Worm (Caenorhabditis elegans) whole organism, late embryonic: ENCODE results near the gene ZC84.6.

Experiments used
- F13H6.1 ChIP-seq: sonication (generic microtip); optimal IDR thresholded peaks from 2 replicates; lab custom pipeline; 2016; ENCODE audit warnings: missing genetic modification characterization, missing compliant biosample characterization
- K02D7.2 ChIP-seq: sonication (generic microtip); optimal IDR thresholded peaks from 2 replicates; lab custom pipeline; 2017; ENCODE audit warnings: mild to moderate bottlenecking, missing genetic modification characterization, missing compliant biosample characterization
- K09A11.1 ChIP-seq: sonication (generic microtip); optimal IDR thresholded peaks from 2 replicates; lab custom pipeline; 2017; ENCODE audit warnings: antibody characterized with exemption, mild to moderate bottlenecking, missing genetic modification characterization, missing compliant biosample characterization; ENCODE audit not compliant: insufficient read depth
- T23F11.4 ChIP-seq: fragments of 200-800 bp; sonication (Bioruptor generic); optimal IDR thresholded peaks from 2 replicates; lab custom pipeline; 2018; ENCODE audit warnings: mild to moderate bottlenecking, missing genetic modification characterization, missing compliant biosample characterization
- Y22D7AL.16 ChIP-seq: sonication (generic microtip); optimal IDR thresholded peaks from 2 replicates; lab custom pipeline; 2016; ENCODE audit warnings: missing genetic modification characterization, missing compliant biosample characterization
- ahr-1 ChIP-seq: sonication (generic microtip); optimal IDR thresholded peaks from 2 replicates; lab custom pipeline; 2016; ENCODE audit warnings: missing genetic modification characterization, missing compliant biosample characterization
- ceh-14 ChIP-seq: sonication (generic microtip); optimal IDR thresholded peaks from 2 replicates; lab custom pipeline; 2016; ENCODE audit warnings: missing genotype, missing genetic modification characterization, missing compliant biosample characterization
- ceh-18 ChIP-seq: sonication (generic microtip); optimal IDR thresholded peaks from 2 replicates; lab custom pipeline; 2016; ENCODE audit warnings: missing genetic modification characterization, missing compliant biosample characterization
- ceh-2 ChIP-seq: sonication (generic microtip); optimal IDR thresholded peaks from 2 replicates; lab custom pipeline; 2016; ENCODE audit warnings: missing genotype, missing genetic modification characterization, missing compliant biosample characterization
- ceh-22 ChIP-seq: sonication (generic microtip); optimal IDR thresholded peaks from 2 replicates; lab custom pipeline; 2017; ENCODE audit warnings: missing biosample characterization, missing genetic modification characterization
- ceh-30 ChIP-seq: fragments of 150-350 bp; optimal IDR thresholded peaks from 2 replicates; lab custom pipeline; 2014; ENCODE audit warnings: missing biosample characterization, missing genetic modification characterization
- ceh-31 ChIP-seq: sonication (generic microtip); optimal IDR thresholded peaks from 2 replicates; lab custom pipeline; 2016; ENCODE audit warnings: missing genetic modification characterization, missing compliant biosample characterization
- ceh-48 ChIP-seq: sonication (generic microtip); optimal IDR thresholded peaks from 2 replicates; lab custom pipeline; 2016; ENCODE audit warnings: missing genetic modification characterization, inconsistent platforms, missing compliant biosample characterization
- ceh-6 ChIP-seq: fragments of 200-800 bp; sonication (Bioruptor generic); optimal IDR thresholded peaks from 2 replicates; lab custom pipeline; 2018; ENCODE audit warnings: mild to moderate bottlenecking, missing genetic modification characterization, missing compliant biosample characterization
- elt-4 ChIP-seq: sonication (generic microtip); optimal IDR thresholded peaks from 2 replicates; lab custom pipeline; 2016; ENCODE audit warnings: missing genetic modification characterization, missing compliant biosample characterization
- ets-4 ChIP-seq: sonication (generic microtip); optimal IDR thresholded peaks from 2 replicates; lab custom pipeline; 2016; ENCODE audit warnings: missing genetic modification characterization, missing compliant biosample characterization
- fax-1 ChIP-seq: sonication (generic microtip); optimal IDR thresholded peaks from 2 replicates; lab custom pipeline; 2016; ENCODE audit warnings: missing genotype, missing genetic modification characterization, missing compliant biosample characterization
- fkh-6 ChIP-seq: sonication (generic microtip); optimal IDR thresholded peaks from 2 replicates; lab custom pipeline; 2016; ENCODE audit warnings: missing genetic modification characterization, missing compliant biosample characterization
- hlh-15 ChIP-seq: sonication (generic microtip); optimal IDR thresholded peaks from 2 replicates; lab custom pipeline; 2016; ENCODE audit warnings: missing genetic modification characterization, missing compliant biosample characterization
- hlh-6 ChIP-seq: sonication (generic microtip); optimal IDR thresholded peaks from 2 replicates; lab custom pipeline; 2016; ENCODE audit warnings: missing genotype, missing genetic modification characterization, missing compliant biosample characterization
- hlh-8 ChIP-seq: sonication (generic microtip); optimal IDR thresholded peaks from 2 replicates; lab custom pipeline; 2016; ENCODE audit warnings: missing genotype, missing genetic modification characterization, missing compliant biosample characterization
- lim-6 ChIP-seq: sonication (generic microtip); optimal IDR thresholded peaks from 2 replicates; lab custom pipeline; 2016; ENCODE audit warnings: missing genetic modification characterization, missing compliant biosample characterization
- nfya-1 ChIP-seq: sonication (generic microtip); optimal IDR thresholded peaks from 2 replicates; lab custom pipeline; 2017; ENCODE audit warnings: missing genetic modification characterization, mild to moderate bottlenecking, missing compliant biosample characterization, antibody characterized with exemption, moderate library complexity
- nhr-232 ChIP-seq: sonication (generic microtip); optimal IDR thresholded peaks from 2 replicates; lab custom pipeline; 2016; ENCODE audit warnings: missing genetic modification characterization, missing compliant biosample characterization
- npax-4 ChIP-seq: sonication (generic microtip); optimal IDR thresholded peaks from 2 replicates; lab custom pipeline; 2016; ENCODE audit warnings: missing genetic modification characterization, missing compliant biosample characterization
- odd-2 ChIP-seq: sonication (generic microtip); optimal IDR thresholded peaks from 2 replicates; lab custom pipeline; 2017; ENCODE audit warnings: antibody characterized with exemption, mild to moderate bottlenecking, missing genetic modification characterization, missing compliant biosample characterization
- pat-9 ChIP-seq: fragments of 200-800 bp; sonication (Bioruptor generic); optimal IDR thresholded peaks from 2 replicates; lab custom pipeline; 2018; ENCODE audit warnings: mild to moderate bottlenecking, missing genetic modification characterization, moderate library complexity, missing compliant biosample characterization
- pax-1 ChIP-seq: fragments of 150-350 bp; optimal IDR thresholded peaks from 2 replicates; lab custom pipeline; 2014; ENCODE audit warnings: missing biosample characterization, missing genetic modification characterization
- sox-4 ChIP-seq: sonication (generic microtip); optimal IDR thresholded peaks from 2 replicates; lab custom pipeline; 2017; ENCODE audit warnings: mild to moderate bottlenecking, missing genetic modification characterization, inconsistent platforms, missing compliant biosample characterization
- tbx-7 ChIP-seq: sonication (generic microtip); optimal IDR thresholded peaks from 2 replicates; lab custom pipeline; 2016; ENCODE audit warnings: missing genotype, missing genetic modification characterization, missing compliant biosample characterization
- unc-42 ChIP-seq: sonication (generic microtip); optimal IDR thresholded peaks from 2 replicates; lab custom pipeline; 2016; ENCODE audit warnings: missing genotype, missing genetic modification characterization, missing compliant biosample characterization
- unc-55 ChIP-seq: sonication (generic microtip); optimal IDR thresholded peaks from 2 replicates; lab custom pipeline; 2017; ENCODE audit warnings: missing biosample characterization, missing genetic modification reagents, missing genetic modification characterization
- ztf-16 ChIP-seq: sonication (generic microtip); optimal IDR thresholded peaks from 2 replicates; lab custom pipeline; 2017; ENCODE audit warnings: missing genetic modification characterization, missing compliant biosample characterization

Gene ZC84.6

DNA sequence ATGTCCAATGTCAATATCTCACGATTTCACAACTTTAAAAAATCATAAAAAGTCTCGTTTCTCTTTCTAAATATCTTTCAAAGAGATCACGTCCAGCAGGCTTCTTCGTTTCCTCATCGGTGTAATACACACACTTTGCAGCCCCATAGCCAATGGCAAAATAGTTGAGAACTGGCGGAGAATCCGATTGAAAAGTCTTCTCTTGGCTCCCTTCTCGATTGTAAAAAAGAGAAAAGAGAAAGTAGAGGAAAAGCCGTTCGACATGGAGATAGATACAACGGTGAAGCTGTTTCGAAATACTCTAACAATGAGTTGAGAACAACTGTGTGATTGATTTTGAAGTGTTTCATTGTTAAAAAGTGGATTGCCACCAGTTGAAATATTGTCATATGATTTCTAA lies 47.7 kb downstream of the ZC84.6 start:
- TF ChIP-seq nfya-1 (tag; lab: Kevin White, UChicago) (peak; percentile 33), ceh-18 (peak; percentile 19), fkh-6 (tag; lab: Kevin White, UChicago) (no peak), unc-55 (GFP tag; lab: Kevin White, UChicago) (no peak), T23F11.4 (no peak)

DNA sequence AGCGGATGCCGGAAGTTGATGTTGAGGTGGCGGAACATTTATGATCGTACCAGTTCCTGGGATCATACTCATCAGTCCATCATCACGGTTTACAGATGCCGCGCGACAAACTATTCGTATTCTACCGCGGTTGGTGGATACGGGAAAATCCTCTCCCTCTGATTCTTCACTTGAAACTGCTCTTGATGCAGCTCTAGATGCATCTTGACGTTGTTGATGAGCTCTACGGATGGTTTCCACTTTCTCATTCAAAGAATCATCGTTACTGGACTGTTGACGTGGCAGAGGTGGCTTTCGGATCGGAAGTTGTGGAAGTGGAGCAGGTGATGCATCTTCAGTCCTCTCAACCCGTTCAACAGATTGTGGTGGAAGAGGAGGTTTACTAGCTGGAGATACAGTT lies 50.4 kb downstream of the ZC84.6 start:
- TF ChIP-seq tbx-7 (tag; lab: Kevin White, UChicago) (no peak), ceh-30 (tag; lab: Kevin White, UChicago) (no peak), pat-9 (tag; lab: Kevin White, UChicago) (no peak), nhr-232 (tag; lab: Kevin White, UChicago) (no peak), ceh-14 (tag; lab: Kevin White, UChicago) (no peak), hlh-15 (tag; lab: Kevin White, UChicago) (no peak), fkh-6 (tag; lab: Kevin White, UChicago) (no peak), npax-4 (tag; lab: Kevin White, UChicago) (no peak), ets-4 (tag; lab: Kevin White, UChicago) (no peak), ceh-48 (tag; lab: Kevin White, UChicago) (no peak), T23F11.4 (no peak), F13H6.1 (tag; lab: Kevin White, UChicago) (no peak), K09A11.1 (no peak), hlh-8 (tag; lab: Kevin White, UChicago) (no peak), ceh-31 (tag; lab: Kevin White, UChicago) (no peak), ceh-2 (no peak)

DNA sequence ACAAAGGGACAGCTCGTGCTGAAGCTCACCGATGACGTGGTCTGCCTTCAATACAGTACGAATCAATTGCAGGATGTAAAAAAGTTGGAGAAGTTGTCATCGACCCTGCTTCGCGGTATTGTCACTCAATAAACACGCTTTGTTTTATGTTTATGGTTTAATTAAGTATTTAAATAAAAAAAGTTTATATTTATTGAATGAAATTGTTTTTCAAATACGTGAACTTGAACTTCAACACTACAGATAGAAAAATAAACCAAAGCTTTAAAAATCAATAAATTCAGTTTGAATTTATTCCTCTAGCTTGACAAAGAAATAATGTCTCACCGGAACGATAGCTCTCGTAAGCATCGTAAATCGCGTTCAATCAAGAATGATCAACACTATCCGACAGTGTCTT lies 53.7 kb downstream of the ZC84.6 start, which contains the start of gene ZK512.8:
TSS of gene ZK512.8 (plus strand) at position 301 of the 400 bp plus-strand sequence.
- TF ChIP-seq elt-4 (no peak), tbx-7 (tag; lab: Kevin White, UChicago) (no peak), ceh-14 (tag; lab: Kevin White, UChicago) (no peak), K02D7.2 (tag; lab: Kevin White, UChicago) (no peak), ztf-16 (tag; lab: Kevin White, UChicago) (no peak), fax-1 (tag; lab: Kevin White, UChicago) (no peak), lim-6 (tag; lab: Kevin White, UChicago) (no peak), hlh-6 (tag; lab: Kevin White, UChicago) (no peak), ceh-6 (GFP tag; lab: Kevin White, UChicago) (no peak), ahr-1 (tag; lab: Kevin White, UChicago) (no peak), sox-4 (no peak), pax-1 (tag; lab: Kevin White, UChicago) (no peak)
- TF ChIP-seq, all 69 proteins: peak for 0

DNA sequence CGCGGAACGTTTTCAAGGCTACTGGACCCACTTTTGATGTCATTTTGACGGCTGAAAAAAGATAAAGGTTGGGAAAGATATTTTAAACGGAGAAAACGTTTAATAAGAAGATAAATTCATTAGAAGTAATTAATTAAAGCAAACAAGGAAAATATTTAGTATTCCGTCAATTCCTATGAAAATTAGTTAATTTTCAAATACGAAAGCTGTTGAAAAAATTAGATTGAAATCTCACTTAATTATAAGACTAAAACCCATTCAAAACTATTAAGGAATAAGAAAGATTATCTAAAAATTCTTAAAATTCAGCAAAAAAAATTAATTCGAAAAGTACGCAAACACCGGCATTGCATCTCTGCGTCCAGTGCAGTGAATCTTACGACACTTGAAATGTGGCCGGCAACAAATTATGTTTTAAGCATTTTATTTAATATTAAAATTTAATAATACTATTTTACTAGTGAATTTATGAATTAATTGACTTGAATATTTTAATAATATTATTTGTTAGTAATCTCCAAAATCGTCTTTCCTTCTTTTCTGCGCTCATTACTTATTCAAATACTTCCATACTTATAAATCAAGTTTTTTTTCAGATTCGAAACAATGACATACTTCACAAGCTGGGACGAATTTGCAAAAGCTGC lies 54.6 kb downstream of the ZC84.6 start, which contains the start of the genes ZK512.2 and ZK512.4:
TSS of gene ZK512.2 (minus strand) at position 51 of the 647 bp plus-strand sequence.
TSS of gene ZK512.4 (plus strand) at position 597 of the 647 bp plus-strand sequence.
- TF ChIP-seq ceh-30 (tag; lab: Kevin White, UChicago) = no peak
- TF ChIP-seq unc-42 (tag; lab: Kevin White, UChicago) = peak; percentile 8
- no peak for TF ChIP-seq Y22D7AL.16 (tag; lab: Kevin White, UChicago)
- TF ChIP-seq, all 69 proteins: peak for 1

DNA sequence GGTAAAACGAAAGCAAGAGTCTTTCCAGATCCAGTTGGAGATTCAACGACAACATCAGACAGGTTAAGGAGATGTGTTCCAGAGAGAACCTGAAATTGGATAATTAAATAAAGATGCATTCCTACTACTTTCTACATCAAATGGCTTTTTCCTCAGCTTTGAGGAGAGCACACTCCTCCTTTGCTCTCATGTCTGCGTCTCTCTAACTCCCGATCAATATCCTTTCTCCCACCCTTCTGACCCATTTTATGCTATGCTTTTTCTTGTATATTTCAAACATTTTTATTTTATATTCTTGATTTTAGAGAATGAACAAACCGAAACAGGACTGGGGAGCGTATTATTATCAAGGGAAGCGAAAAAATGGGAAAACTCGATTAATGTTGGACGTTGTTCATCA lies 55.6 kb downstream of the ZC84.6 start, which contains the start of gene ZK512.11:
TSS of gene ZK512.11 (plus strand) at position 301 of the 400 bp plus-strand sequence.
- no peak for TF ChIP-seq ceh-22 (tag; lab: Kevin White, UChicago)
- no peak for TF ChIP-seq hlh-15 (tag; lab: Kevin White, UChicago)
- peak; percentile 64 for TF ChIP-seq unc-42 (tag; lab: Kevin White, UChicago)
- peak; percentile 7 for TF ChIP-seq nfya-1 (tag; lab: Kevin White, UChicago)
- TF ChIP-seq odd-2 (tag; lab: Kevin White, UChicago) = no peak
- TF ChIP-seq ceh-48 (tag; lab: Kevin White, UChicago) = peak; percentile 69
